Worm (Caenorhabditis elegans): ENCODE results near the gene nhr-91.
A peak's percentile ranks its signal among the peaks of the same experiment; 100 is the strongest.

The nhr-91 gene

DNA sequence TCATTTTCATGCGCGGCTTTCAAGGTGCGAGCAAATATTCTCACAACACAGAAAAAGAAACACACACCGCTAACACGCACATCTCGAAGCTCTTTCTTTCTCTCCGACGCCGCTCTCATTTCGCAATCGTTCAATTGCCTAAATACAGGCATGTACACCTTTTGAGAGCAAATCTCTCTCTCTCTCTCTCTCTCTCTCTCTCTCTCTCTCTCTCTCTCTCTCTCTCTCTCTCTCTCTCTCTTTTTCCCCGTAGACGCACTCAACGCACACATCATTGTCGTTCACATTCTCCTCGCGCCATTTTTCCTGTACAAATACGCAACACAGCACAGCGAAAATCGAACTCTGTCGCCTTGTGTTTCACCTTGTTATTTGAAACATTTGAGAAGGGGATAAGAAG lies 29.9 kb upstream of the nhr-91 start (continued):
- TF ChIP-seq ceh-58 (GFP tag; IDR thresholded peaks at IDR 0.05), result no peak
- TF ChIP-seq nhr-90 (tag; optimal IDR thresholded peaks at IDR 0.05), result no peak
- TF ChIP-seq somi-1 (GFP tag; optimal IDR thresholded peaks at IDR 0.05), result no peak
- peak; percentile 12 for TF ChIP-seq atf-7 (tag; optimal IDR thresholded peaks at IDR 0.05)
- TF ChIP-seq sptf-2 (GFP tag; optimal IDR thresholded peaks at IDR 0.05), result no peak
- no peak for TF ChIP-seq snpc-1.1 (tag; optimal IDR thresholded peaks at IDR 0.05; ENCODE audit: insufficient read depth)

DNA sequence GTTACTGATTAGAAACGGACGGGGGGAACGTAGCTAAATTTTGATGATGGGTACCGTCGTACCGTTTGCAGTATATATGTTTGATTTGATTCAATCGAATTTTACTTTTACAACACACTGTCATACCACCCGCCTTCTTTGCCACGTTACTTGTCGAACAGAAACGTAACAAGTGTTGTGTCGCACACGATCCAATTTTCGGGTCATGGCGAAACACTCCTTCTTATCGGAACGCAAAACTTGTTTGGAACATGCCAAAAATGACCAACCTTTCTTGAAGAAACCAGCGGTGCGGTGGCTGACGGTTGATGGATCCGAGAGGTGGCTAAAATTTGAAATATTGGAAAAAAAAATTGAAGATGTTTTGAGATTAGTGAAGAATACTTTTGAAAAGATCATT lies 28.9 kb upstream of the nhr-91 start:
- TF ChIP-seq B0261.1 (tag; optimal IDR thresholded peaks at IDR 0.05) (no peak), dpl-1 (GFP tag; optimal IDR thresholded peaks at IDR 0.05) (no peak), ceh-100 (GFP tag; IDR thresholded peaks at IDR 0.05) (no peak), T26A5.8 (tag; optimal IDR thresholded peaks at IDR 0.05) (no peak), zfh-2 (GFP tag; conservative IDR thresholded peaks at IDR 0.05) (no peak), lin-26 (GFP tag; IDR thresholded peaks at IDR 0.05) (no peak), Y53G8AR.9 (GFP tag; conservative IDR thresholded peaks at IDR 0.05) (no peak), T07F8.4 (tag; optimal IDR thresholded peaks at IDR 0.05) (no peak), chd-7 (tag; optimal IDR thresholded peaks at IDR 0.05) (no peak), ceh-79 (tag; optimal IDR thresholded peaks at IDR 0.05) (no peak), nhr-80 (tag; optimal IDR thresholded peaks at IDR 0.05) (no peak), Y67H2A.10 (GFP tag; conservative IDR thresholded peaks at IDR 0.05) (no peak)

DNA sequence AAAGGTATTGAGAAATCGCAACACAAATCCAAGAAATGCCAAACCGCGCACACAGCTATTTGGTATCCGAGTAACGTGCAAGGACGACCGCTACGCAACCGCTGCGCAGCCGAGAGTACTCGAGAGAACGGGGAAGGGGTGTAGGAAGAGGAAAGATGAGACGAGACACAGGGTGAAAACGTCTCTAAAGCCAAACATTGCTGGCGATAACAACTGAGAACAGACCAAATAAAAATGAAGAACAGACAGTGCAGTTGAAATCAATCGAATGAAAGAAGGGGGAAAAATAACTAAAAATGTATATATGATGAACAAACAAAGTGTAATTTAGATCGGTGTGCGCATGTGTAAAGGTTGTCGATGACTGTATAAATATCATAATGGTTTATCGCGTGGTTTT lies 27.9 kb upstream of the nhr-91 start:
- TF ChIP-seq Y67H2A.10 (GFP tag; conservative IDR thresholded peaks at IDR 0.05) (no peak), F22D6.2 (tag; optimal IDR thresholded peaks at IDR 0.05) (no peak), sptf-2 (GFP tag; optimal IDR thresholded peaks at IDR 0.05) (no peak), lsy-27 (tag; optimal IDR thresholded peaks at IDR 0.05; ENCODE audit: borderline replicate concordance, insufficient read depth) (no peak), ztf-22 (GFP tag; optimal IDR thresholded peaks at IDR 0.05) (no peak), madf-8 (GFP tag; conservative IDR thresholded peaks at IDR 0.05) (no peak), akir-1 (GFP tag; optimal IDR thresholded peaks at IDR 0.05) (no peak), attf-5 (GFP tag; optimal IDR thresholded peaks at IDR 0.05) (peak; percentile 27), hmg-20 (GFP tag; IDR thresholded peaks at IDR 0.05) (no peak), F23B12.7 (tag; optimal IDR thresholded peaks at IDR 0.05; ENCODE audit: insufficient read depth) (peak; percentile 47), lsl-1 (GFP tag; optimal IDR thresholded peaks at IDR 0.05) (no peak), zfh-2 (GFP tag; conservative IDR thresholded peaks at IDR 0.05) (peak; percentile 52; the same call in 1 of the 2 replicates), snpc-1.3 (tag; optimal IDR thresholded peaks at IDR 0.05; ENCODE audit: insufficient read depth) (no peak), F55B11.4 (tag; optimal IDR thresholded peaks at IDR 0.05; ENCODE audit: borderline replicate concordance, insufficient read depth) (no peak), mes-4 (tag; optimal IDR thresholded peaks at IDR 0.05) (no peak), hrde-1 (tag; optimal IDR thresholded peaks at IDR 0.05; ENCODE audit: borderline replicate concordance) (no peak), F57A8.1 (GFP tag; optimal IDR thresholded peaks at IDR 0.05) (no peak), unc-130 (GFP tag; optimal IDR thresholded peaks at IDR 0.05) (no peak), let-526 (GFP tag; IDR thresholded peaks at IDR 0.05) (no peak), F10E7.11 (tag; optimal IDR thresholded peaks at IDR 0.05) (no peak), T07F8.4 (tag; optimal IDR thresholded peaks at IDR 0.05) (no peak), tbp1 (GFP tag; optimal IDR thresholded peaks at IDR 0.05) (peak; percentile 25), efl-1 (GFP tag; optimal IDR thresholded peaks at IDR 0.05) (no peak), cebp-1 (GFP tag; IDR thresholded peaks at IDR 0.05) (no peak), cebp-1 (tag; optimal IDR thresholded peaks at IDR 0.05) (no peak), ztf-25 (GFP tag; IDR thresholded peaks at IDR 0.05) (no peak), F37B4.10 (GFP tag; IDR thresholded peaks at IDR 0.05) (no peak), K12H6.12 (tag; optimal IDR thresholded peaks at IDR 0.05) (no peak), C17E4.6 (GFP tag; IDR thresholded peaks at IDR 0.05) (no peak), mxl-1 (tag; optimal IDR thresholded peaks at IDR 0.05) (no peak), ZK185.1 (tag; optimal IDR thresholded peaks at IDR 0.05; ENCODE audit: poor library complexity, severe bottlenecking) (no peak), attf-3 (GFP tag; conservative IDR thresholded peaks at IDR 0.05) (no peak)

Measured in whole organism, young adult.